Worm (Caenorhabditis elegans): Measurements from ENCODE around the gene F46C3.6.

DNA sequence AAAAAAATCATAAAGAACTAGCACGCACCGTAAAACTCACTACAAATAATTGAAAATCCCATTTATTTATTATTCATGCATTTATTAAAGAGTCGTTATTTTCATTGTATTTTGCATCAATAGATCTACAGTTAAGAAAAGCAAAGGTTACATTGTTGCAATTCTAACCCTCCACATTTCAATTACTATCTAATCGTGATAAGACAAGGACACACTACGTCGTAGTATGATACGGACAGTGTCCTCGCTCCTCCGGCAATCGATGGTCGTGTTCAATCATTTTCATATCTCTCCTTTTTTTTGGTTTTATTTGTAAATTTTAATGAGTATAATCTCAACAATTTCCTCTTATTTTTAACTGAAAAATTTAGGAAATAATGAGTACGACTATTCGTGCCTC lies 26.9 kb downstream of the F46C3.6 start, which contains the start of gene prx-12:
- no peak for TF ChIP-seq him-1 (tag; optimal IDR thresholded peaks at IDR 0.05)
- no peak for TF ChIP-seq W03F9.2 (tag; optimal IDR thresholded peaks at IDR 0.05)
- no peak for TF ChIP-seq dao-5 (tag; optimal IDR thresholded peaks at IDR 0.05)

Measured in whole organism, L4/young adult.